Fruit fly (Drosophila melanogaster): Measurements from ENCODE around the gene Atac1.

Gene Atac1

DNA sequence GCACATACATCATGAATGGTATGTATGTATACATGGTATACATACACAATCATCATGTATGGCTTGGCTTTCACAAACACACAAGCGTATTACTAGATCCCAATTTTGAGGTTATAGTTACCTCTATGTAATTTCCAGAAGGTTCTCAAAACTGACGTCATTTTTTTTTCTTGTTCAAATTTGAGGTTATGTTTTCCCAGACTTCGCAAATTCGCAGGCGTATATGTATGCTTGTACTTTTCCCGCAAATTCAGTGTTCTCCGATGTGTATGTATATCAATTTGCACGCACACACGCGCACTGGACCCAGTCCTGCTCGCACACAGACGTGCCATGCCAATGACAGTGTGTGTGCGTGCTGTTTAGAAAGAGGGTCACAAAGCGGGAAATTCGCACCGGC lies 6.2 kb upstream of the Atac1 start (continued):
- TF ChIP-seq Chrac-16 (GFP tag; optimal IDR thresholded peaks at IDR 0.05) (no peak), br (optimal IDR thresholded peaks at IDR 0.05) (no peak), CG5953 (GFP tag; IDR thresholded peaks at IDR 0.05) (no peak), tin (GFP tag; optimal IDR thresholded peaks at IDR 0.05) (no peak), chinmo (GFP tag; IDR thresholded peaks at IDR 0.05; ENCODE audit: partially characterized antibody) (no peak), crc (GFP tag; optimal IDR thresholded peaks at IDR 0.05) (no peak), Xrp1 (GFP tag; IDR thresholded peaks at IDR 0.05) (no peak), z (GFP tag; IDR thresholded peaks at IDR 0.05) (no peak), CG9932 (GFP tag; IDR thresholded peaks at IDR 0.05) (no peak), tap (tag; optimal IDR thresholded peaks at IDR 0.05) (no peak), CG12744 (GFP tag; optimal IDR thresholded peaks at IDR 0.05) (no peak), CG8290 (GFP tag; optimal IDR thresholded peaks at IDR 0.05) (peak; percentile 99), CG8290 (tag; optimal IDR thresholded peaks at IDR 0.05) (peak; percentile 30 to 87), pros (GFP tag; optimal IDR thresholded peaks at IDR 0.05) (no peak), ATbp (GFP tag; optimal IDR thresholded peaks at IDR 0.05) (no peak), Med (GFP tag) (peak; percentile 43), Gug (GFP tag; IDR thresholded peaks at IDR 0.05) (no peak)

DNA sequence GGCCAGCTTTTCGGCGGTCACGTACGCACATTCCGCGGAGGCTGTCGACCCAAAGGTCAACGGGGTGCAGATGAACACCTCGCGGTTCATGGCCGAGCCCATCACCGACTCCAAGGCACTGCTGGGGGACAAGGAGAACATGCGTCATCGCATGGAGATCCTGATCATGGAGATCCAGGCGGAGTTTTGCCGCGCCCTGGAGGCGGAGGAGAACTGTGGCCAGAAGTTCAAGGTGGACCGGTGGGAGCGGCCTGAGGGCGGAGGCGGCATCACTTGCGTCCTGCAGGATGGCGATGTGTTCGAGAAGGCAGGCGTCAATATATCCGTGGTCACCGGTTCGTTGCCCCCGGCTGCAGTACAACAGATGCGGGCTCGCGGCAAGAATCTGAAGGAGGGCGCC lies 4.5 kb upstream of the Atac1 start:
- TF ChIP-seq ATbp (GFP tag; optimal IDR thresholded peaks at IDR 0.05), result no peak
- TF ChIP-seq sens (GFP tag), result peak; percentile 1
- no peak for TF ChIP-seq gcm (GFP tag; optimal IDR thresholded peaks at IDR 0.05)
- TF ChIP-seq CG2202 (tag; optimal IDR thresholded peaks at IDR 0.05), result no peak
- TF ChIP-seq nerfin-2 (GFP tag; IDR thresholded peaks at IDR 0.05; ENCODE audit: partially characterized antibody), result peak; percentile 18; the same call in 1 of the 2 replicates
- no peak for TF ChIP-seq trem (tag; optimal IDR thresholded peaks at IDR 0.05)
- TF ChIP-seq dati (GFP tag; IDR thresholded peaks at IDR 0.05), result no peak
- no peak for TF ChIP-seq CG1792 (GFP tag; optimal IDR thresholded peaks at IDR 0.05)
- 0 out of 3 replicates have a peak, but pooled peaks have one; percentile 10 for TF ChIP-seq Doc3 (GFP tag; IDR thresholded peaks at IDR 0.05; ENCODE audit: partially characterized antibody)
- TF ChIP-seq MESR4 (GFP tag; optimal IDR thresholded peaks at IDR 0.05), result peak; percentile 28
- no peak for TF ChIP-seq CG8089 (GFP tag; optimal IDR thresholded peaks at IDR 0.05)
- TF ChIP-seq CG17361 (GFP tag; IDR thresholded peaks at IDR 0.05), result no peak
- TF ChIP-seq Med (GFP tag), result peak; percentile 39
- no peak for TF ChIP-seq CG18476 (GFP tag; optimal IDR thresholded peaks at IDR 0.05)
- no peak for TF ChIP-seq ci (GFP tag; IDR thresholded peaks at IDR 0.05)
- no peak for TF ChIP-seq D (optimal IDR thresholded peaks at IDR 0.05)
- no peak for TF ChIP-seq D (GFP tag; optimal IDR thresholded peaks at IDR 0.05)
- no peak for TF ChIP-seq gt (GFP tag; IDR thresholded peaks at IDR 0.05)
- TF ChIP-seq Vsx1 (GFP tag; optimal IDR thresholded peaks at IDR 0.05), result no peak
- TF ChIP-seq Ets65A (GFP tag), result peak; percentile 82
- TF ChIP-seq CG42726 (GFP tag; IDR thresholded peaks at IDR 0.05; ENCODE audit: partially characterized antibody), result 0 out of 2 replicates have a peak, but pooled peaks have one; percentile 54

DNA sequence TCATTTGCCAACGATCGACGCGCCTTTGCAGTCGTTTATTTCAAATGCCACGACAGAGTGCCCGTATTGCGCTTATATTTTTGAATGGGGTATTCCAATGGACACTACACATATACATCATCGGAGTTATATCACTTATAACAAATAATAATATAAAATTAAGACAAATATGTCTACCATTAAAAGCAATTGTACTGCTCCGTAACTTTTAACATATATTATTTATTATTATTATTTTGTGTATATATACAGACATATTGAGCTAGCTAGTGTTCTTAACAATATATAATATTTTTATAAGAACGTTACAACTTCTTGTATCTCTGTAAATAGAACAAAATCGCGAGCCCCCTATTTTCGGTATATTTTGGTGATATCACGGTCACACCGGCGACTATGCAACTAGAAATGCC lies 3.9 kb upstream of the Atac1 start, which contains the start of the genes sip2 and Coprox:
TSS of gene sip2 (minus strand) at position 53 of the 413 bp plus-strand sequence.
TSS of gene Coprox (plus strand) at position 400 of the 413 bp plus-strand sequence.
- TF ChIP-seq Rx (GFP tag; IDR thresholded peaks at IDR 0.05) (no peak), unpg (GFP tag; optimal IDR thresholded peaks at IDR 0.05) (peak; percentile 78), ash1 (GFP tag; optimal IDR thresholded peaks at IDR 0.05) (no peak), crp (GFP tag; optimal IDR thresholded peaks at IDR 0.05) (no peak), Jarid2 (GFP tag; optimal IDR thresholded peaks at IDR 0.05) (no peak), CG3163 (GFP tag; optimal IDR thresholded peaks at IDR 0.05) (no peak), luna (GFP tag; optimal IDR thresholded peaks at IDR 0.05) (no peak), hth (optimal IDR thresholded peaks at IDR 0.05) (no peak), CG15479 (GFP tag; optimal IDR thresholded peaks at IDR 0.05) (peak; percentile 1), run (tag; optimal IDR thresholded peaks at IDR 0.05) (peak; percentile 7), Nf-YB (GFP tag; optimal IDR thresholded peaks at IDR 0.05) (peak; percentile 60), Med (GFP tag) (peak; percentile 49), CG10431 (GFP tag; optimal IDR thresholded peaks at IDR 0.05) (peak; percentile 75), Optix (GFP tag; IDR thresholded peaks at IDR 0.05) (no peak), Aef1 (GFP tag; IDR thresholded peaks at IDR 0.05) (peak; percentile 33; the same call in 1 of the 3 replicates), CG7745 (tag; optimal IDR thresholded peaks at IDR 0.05) (no peak), hkb (optimal IDR thresholded peaks at IDR 0.05) (no peak), hkb (GFP tag; IDR thresholded peaks at IDR 0.05) (peak; percentile 45; the same call in 1 of the 2 replicates)
